Worm (Caenorhabditis elegans) whole organism, L4/young adult: ENCODE measurements around the gene alg-3.

Experiments used
- W03F9.2 ChIP-seq: fragments of 150-350 bp; optimal IDR thresholded peaks from 2 replicates; lab custom pipeline; 2014; ENCODE audit warnings: missing biosample characterization, missing genetic modification characterization
- dao-5 ChIP-seq: sonication (generic microtip); optimal IDR thresholded peaks from 2 replicates; lab custom pipeline; 2016; ENCODE audit warnings: missing genotype, missing genetic modification characterization, moderate library complexity, missing compliant biosample characterization
- him-1 ChIP-seq: sonication (generic microtip); optimal IDR thresholded peaks from 2 replicates; lab custom pipeline; 2016; ENCODE audit warnings: missing genotype, missing genetic modification reagents, missing genetic modification characterization, missing compliant biosample characterization

DNA sequence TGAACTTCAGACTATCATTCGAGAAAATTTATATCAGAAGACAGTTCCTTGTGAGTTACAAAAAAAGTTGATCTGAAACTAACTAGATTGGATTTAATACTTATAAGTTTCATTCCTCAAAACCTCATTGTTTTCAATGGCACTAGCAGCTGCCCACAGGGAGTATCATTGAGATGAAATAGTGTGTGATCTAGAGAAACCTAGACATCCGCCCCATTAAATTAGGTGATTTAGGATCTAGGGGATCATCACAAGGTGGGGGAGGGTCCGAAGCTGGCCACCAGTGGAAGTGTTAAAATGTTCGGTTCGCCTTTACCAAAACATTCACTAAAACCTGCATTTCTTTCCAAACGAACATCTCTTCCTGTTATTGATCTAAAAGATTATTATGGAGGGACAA, 12.4 kb downstream of the alg-3 start:
- TF ChIP-seq him-1 (tag; lab: Kevin White, UChicago) (no peak), dao-5 (no peak), W03F9.2 (no peak)
